Worm (Caenorhabditis elegans) whole organism, L4 larva: Measurements from ENCODE around the gene tiar-2.

Experiments
- D1046.2 ChIP-seq: fragments of 200-800 bp; sonication (Bioruptor generic); IDR thresholded peaks from 2 replicates; pipeline ENCODE4 v1.3.6; 2022; ENCODE audit warnings: missing genetic modification characterization, missing compliant biosample characterization
- aha-1 ChIP-seq: fragments of 150-350 bp; peaks from one replicate; lab custom pipeline; 2014; ENCODE audit warnings: missing biosample characterization, missing genetic modification characterization
- ceh-82 ChIP-seq: sonication (generic microtip); optimal IDR thresholded peaks from 2 replicates; lab custom pipeline; 2017; ENCODE audit warnings: missing biosample characterization, missing genetic modification characterization
- egl-27 ChIP-seq: sonication (generic microtip); optimal IDR thresholded peaks from 3 replicates; lab custom pipeline; 2017; ENCODE audit warnings: missing biosample characterization, missing genetic modification reagents, missing genetic modification characterization
- mdt-29 ChIP-seq: fragments of 200-800 bp; sonication (Bioruptor generic); IDR thresholded peaks from 2 replicates; pipeline ENCODE4 v1.3.6; 2022; ENCODE audit warnings: missing genetic modification reagents, missing genetic modification characterization, missing compliant biosample characterization
- nhr-11 ChIP-seq: fragments of 150-350 bp; optimal IDR thresholded peaks from 2 replicates; lab custom pipeline; 2014; ENCODE audit warnings: missing biosample characterization, missing genetic modification characterization
- nhr-76 ChIP-seq: fragments of 150-350 bp; optimal IDR thresholded peaks from 2 replicates; lab custom pipeline; 2014; ENCODE audit warnings: missing biosample characterization, missing genetic modification characterization
- pha-4 ChIP-seq, 2 experiments: fragments of 150-350 bp in 1 of 2; fragments of 200-800 bp in 1 of 2; sonication (Bioruptor generic) in 1 of 2; IDR thresholded peaks in 1 of 2; optimal IDR thresholded peaks in 1 of 2; 2 replicates each; pipeline versions ENCODE4 v1.3.6 to Lab custom; 2014 to 2022; ENCODE audit warnings: missing genetic modification characterization in 2 of 2, missing genetic modification reagents in 2 of 2, missing biosample characterization in 1 of 2, missing compliant biosample characterization in 1 of 2
- pqm-1 ChIP-seq: sonication (generic microtip); optimal IDR thresholded peaks from 2 replicates; lab custom pipeline; 2017; ENCODE audit warnings: missing biosample characterization, missing genetic modification characterization
- skn-1 ChIP-seq: fragments of 150-350 bp; optimal IDR thresholded peaks from 2 replicates; lab custom pipeline; 2014; ENCODE audit warnings: missing biosample characterization, missing genetic modification characterization
- zag-1 ChIP-seq: fragments of 150-350 bp; optimal IDR thresholded peaks from 2 replicates; lab custom pipeline; 2014; ENCODE audit warnings: missing biosample characterization, missing genetic modification characterization

- TF ChIP-seq pha-4 (GFP tag; IDR thresholded peaks at IDR 0.05; lab: Robert Waterston, UW) (no peak; the same call in 1 of the 2 replicates), pha-4 (tag; optimal IDR thresholded peaks at IDR 0.05; lab: Kevin White, UChicago) (no peak), D1046.2 (0 out of 2 replicates have a peak, but pooled peaks have one; percentile 13), nhr-76 (tag; lab: Kevin White, UChicago) (no peak), zag-1 (tag; lab: Kevin White, UChicago) (no peak), egl-27 (tag; lab: Kevin White, UChicago) (no peak), aha-1 (tag; lab: Kevin White, UChicago) (peak; percentile 58), pqm-1 (tag; lab: Kevin White, UChicago) (no peak), ceh-82 (tag; lab: Kevin White, UChicago) (no peak), mdt-29 (GFP tag; lab: Robert Waterston, UW) (no peak), nhr-11 (tag; lab: Kevin White, UChicago) (peak; percentile 15), skn-1 (no peak)
Observed at ce11 chrII:12805765-12806384, 37.4 kb downstream of the tiar-2 start.
